Fruit fly (Drosophila melanogaster) whole organism, wandering third instar larva: ENCODE results near the gene CG1965.

ENCODE experiments used
- Abd-B ChIP-seq: fragments of >200 bp; optimal IDR thresholded peaks from 2 replicates; lab custom pipeline; 2017; ENCODE audit warnings: missing biosample characterization, missing genetic modification characterization
- CG32264 ChIP-seq: fragments of 200-800 bp; sonication (Bioruptor generic); optimal IDR thresholded peaks from 2 replicates; lab custom pipeline; 2016; ENCODE audit warnings: missing biosample characterization, missing genetic modification characterization
- CG9705 ChIP-seq: fragments of 200-800 bp; sonication (Bioruptor generic); optimal IDR thresholded peaks from 2 replicates; lab custom pipeline; 2018; ENCODE audit warnings: missing biosample characterization, mild to moderate bottlenecking, missing genetic modification characterization
- CrebA ChIP-seq: fragments of 200-800 bp; sonication (Bioruptor generic); optimal IDR thresholded peaks from 2 replicates; lab custom pipeline; 2016; ENCODE audit warnings: missing biosample characterization, mild to moderate bottlenecking, missing genetic modification characterization, borderline replicate concordance
- Dfd ChIP-seq: fragments of >200 bp; optimal IDR thresholded peaks from 2 replicates; lab custom pipeline; 2017; ENCODE audit warnings: missing biosample characterization, missing genetic modification characterization
- Dif ChIP-seq: fragments of 200-275, 200-300 bp; sonication (Bioruptor generic); optimal IDR thresholded peaks from 2 replicates; lab custom pipeline; 2018; ENCODE audit warnings: missing biosample characterization, missing genetic modification characterization; ENCODE audit not compliant: partially characterized antibody
- Hnf4 ChIP-seq: fragments of 200-800 bp; sonication (Bioruptor generic); optimal IDR thresholded peaks from 2 replicates; lab custom pipeline; 2016; ENCODE audit warnings: missing biosample characterization, mild to moderate bottlenecking, missing genetic modification characterization
- Hr78 ChIP-seq: fragments of >200 bp; optimal IDR thresholded peaks from 2 replicates; lab custom pipeline; 2017; ENCODE audit warnings: missing biosample characterization, missing genetic modification characterization
- Hr83 ChIP-seq: fragments of 200-300 bp; sonication (Bioruptor generic); optimal IDR thresholded peaks from 2 replicates; lab custom pipeline; 2016; ENCODE audit warnings: missing biosample characterization, mild to moderate bottlenecking, missing genetic modification characterization, moderate library complexity; ENCODE audit not compliant: poor library complexity, severe bottlenecking
- Jra ChIP-seq: sonication (Bioruptor generic); optimal IDR thresholded peaks from 2 replicates; lab custom pipeline; 2016; ENCODE audit warnings: missing biosample characterization, missing genetic modification characterization
- Mio ChIP-seq: sonication (Bioruptor generic); optimal IDR thresholded peaks from 2 replicates; lab custom pipeline; 2016; ENCODE audit warnings: missing biosample characterization, missing genetic modification characterization
- Myc ChIP-seq: fragments of >200 bp; optimal IDR thresholded peaks from 2 replicates; lab custom pipeline; 2017
- N ChIP-seq: fragments of >200 bp; optimal IDR thresholded peaks from 2 replicates; lab custom pipeline; 2018; ENCODE audit warnings: missing biosample characterization, missing external identifiers, missing genetic modification characterization
- OdsH ChIP-seq: fragments of 200-800 bp; sonication (Bioruptor generic); optimal IDR thresholded peaks from 2 replicates; lab custom pipeline; 2016; ENCODE audit warnings: missing biosample characterization, mild to moderate bottlenecking, missing genetic modification characterization
- Rel ChIP-seq, 2 experiments: fragments of 200-800 bp; sonication (Bioruptor generic) in 1 of 2; optimal IDR thresholded peaks; 2 replicates in 1 of 2; 3 replicates in 1 of 2; lab custom pipeline; 2016 to 2019; ENCODE audit warnings: mild to moderate bottlenecking in 2 of 2, missing biosample characterization in 2 of 2, missing genetic modification characterization in 2 of 2, moderate library complexity in 1 of 2
- Sp1 ChIP-seq: fragments of 200-800 bp; sonication (Bioruptor generic); optimal IDR thresholded peaks from 3 replicates; lab custom pipeline; 2019; ENCODE audit warnings: missing biosample characterization, mild to moderate bottlenecking, missing genetic modification characterization, moderate library complexity
- Vsx2 ChIP-seq: fragments of 200-300, 225-300 bp; sonication (Bioruptor generic); optimal IDR thresholded peaks from 2 replicates; lab custom pipeline; 2018; ENCODE audit warnings: missing biosample characterization, missing genetic modification characterization; ENCODE audit not compliant: partially characterized antibody
- br ChIP-seq: fragments of 200-800 bp; sonication (Bioruptor generic); optimal IDR thresholded peaks from 2 replicates; lab custom pipeline; 2016; ENCODE audit warnings: missing biosample characterization, missing genetic modification characterization
- brk ChIP-seq: fragments of 200-800 bp; sonication (Bioruptor generic); optimal IDR thresholded peaks from 2 replicates; lab custom pipeline; 2016; ENCODE audit warnings: missing biosample characterization, mild to moderate bottlenecking, missing genetic modification characterization
- dl ChIP-seq, 2 experiments: fragments of 175-275, 200-275 bp in 1 of 2; fragments of 200-275 bp in 1 of 2; sonication (Bioruptor generic); optimal IDR thresholded peaks; lab custom pipeline; 2018; ENCODE audit warnings: mild to moderate bottlenecking in 2 of 2, missing biosample characterization in 2 of 2, missing genetic modification characterization in 2 of 2, moderate library complexity in 2 of 2; ENCODE audit not compliant: partially characterized antibody in 2 of 2, insufficient read depth in 1 of 2
- dmrt93B ChIP-seq: fragments of 200-800 bp; sonication (Bioruptor generic); optimal IDR thresholded peaks from 2 replicates; lab custom pipeline; 2018; ENCODE audit warnings: missing biosample characterization, mild to moderate bottlenecking, missing genetic modification characterization
- dsf ChIP-seq: sonication (Bioruptor generic); optimal IDR thresholded peaks from 2 replicates; lab custom pipeline; 2016; ENCODE audit warnings: missing biosample characterization, missing genetic modification characterization, borderline replicate concordance
- ey ChIP-seq: fragments of 200-800 bp; sonication (Bioruptor generic); optimal IDR thresholded peaks from 2 replicates; lab custom pipeline; 2016; ENCODE audit warnings: missing biosample characterization, missing genetic modification characterization
- foxo ChIP-seq, 2 experiments: fragments of 200-800 bp; sonication (Bioruptor generic); optimal IDR thresholded peaks; 2 replicates in 1 of 2; 3 replicates in 1 of 2; lab custom pipeline; 2016 to 2017; ENCODE audit warnings: missing biosample characterization in 2 of 2, missing genetic modification characterization in 2 of 2
- fru ChIP-seq: fragments of 200-800 bp; sonication (Bioruptor generic); optimal IDR thresholded peaks from 3 replicates; lab custom pipeline; 2016; ENCODE audit warnings: missing biosample characterization, mild to moderate bottlenecking, missing genetic modification characterization
- h ChIP-seq: fragments of 200-800 bp; sonication (Bioruptor generic); optimal IDR thresholded peaks from 3 replicates; lab custom pipeline; 2016; ENCODE audit warnings: missing biosample characterization, mild to moderate bottlenecking, missing genetic modification characterization
- jim ChIP-seq: fragments of 175-275, 200-325 bp; sonication (Bioruptor generic); optimal IDR thresholded peaks from 2 replicates; lab custom pipeline; 2016; ENCODE audit warnings: missing biosample characterization, mild to moderate bottlenecking, missing genetic modification characterization
- pan ChIP-seq: fragments of >200 bp; optimal IDR thresholded peaks from 2 replicates; lab custom pipeline; 2017
- psq ChIP-seq: fragments of 200-800 bp; sonication (Bioruptor generic); optimal IDR thresholded peaks from 3 replicates; lab custom pipeline; 2017; ENCODE audit warnings: missing biosample characterization, mild to moderate bottlenecking, missing genetic modification characterization, moderate library complexity
- rgr ChIP-seq: fragments of 200-800 bp; sonication (Bioruptor generic); optimal IDR thresholded peaks from 3 replicates; lab custom pipeline; 2016; ENCODE audit warnings: missing biosample characterization, mild to moderate bottlenecking, missing genetic modification characterization
- sage ChIP-seq: fragments of 200-800 bp; sonication (Bioruptor generic); optimal IDR thresholded peaks from 2 replicates; lab custom pipeline; 2016; ENCODE audit warnings: missing biosample characterization, mild to moderate bottlenecking, missing genetic modification characterization
- sv ChIP-seq: fragments of 200-800 bp; sonication (Bioruptor generic); optimal IDR thresholded peaks from 3 replicates; lab custom pipeline; 2016; ENCODE audit warnings: missing biosample characterization, missing genetic modification characterization
- tai ChIP-seq: sonication (Bioruptor generic); optimal IDR thresholded peaks from 2 replicates; lab custom pipeline; 2016; ENCODE audit warnings: missing biosample characterization, missing genetic modification characterization
- usp ChIP-seq: fragments of >200 bp; optimal IDR thresholded peaks from 2 replicates; lab custom pipeline; 2017; ENCODE audit warnings: missing biosample characterization, missing genetic modification characterization
- woc ChIP-seq: sonication (Bioruptor generic); optimal IDR thresholded peaks from 2 replicates; lab custom pipeline; 2016; ENCODE audit warnings: missing biosample characterization, mild to moderate bottlenecking, missing genetic modification characterization

CG1965 gene

dm6 chr3R:7066267-7066666 is 934 bp upstream of the CG1965 start:
- TF ChIP-seq Dif (GFP tag; lab: Kevin White, UChicago), result no peak
- TF ChIP-seq Hr83 (GFP tag; lab: Kevin White, UChicago), result no peak
- TF ChIP-seq brk (GFP tag; lab: Kevin White, UChicago), result no peak
- no peak for TF ChIP-seq sv (GFP tag; lab: Kevin White, UChicago)
- no peak for TF ChIP-seq pan (lab: Kevin White, UChicago)
- no peak for TF ChIP-seq Vsx2 (GFP tag; lab: Kevin White, UChicago)
- no peak for TF ChIP-seq CG9705
- TF ChIP-seq br (GFP tag; lab: Kevin White, UChicago), result no peak
- no peak for TF ChIP-seq Abd-B (GFP tag; lab: Kevin White, UChicago)
- no peak for TF ChIP-seq foxo (GFP tag; optimal IDR thresholded peaks at IDR 0.05; lab: Kevin White, UChicago)

- TF ChIP-seq fru (GFP tag; lab: Kevin White, UChicago), result no peak
- peak; percentile 35 for TF ChIP-seq woc (GFP tag; lab: Kevin White, UChicago)
- peak; percentile 12 for TF ChIP-seq h (GFP tag; lab: Kevin White, UChicago)
- TF ChIP-seq rgr, result peak; percentile 20
- no peak for TF ChIP-seq Hr83 (GFP tag; lab: Kevin White, UChicago)
- TF ChIP-seq Rel (GFP tag; optimal IDR thresholded peaks at IDR 0.05; lab: Kevin White, UChicago), result no peak
- TF ChIP-seq Rel (tag; optimal IDR thresholded peaks at IDR 0.05; lab: Kevin White, UChicago), result peak; percentile 8
- peak; percentile 24 for TF ChIP-seq Hnf4
- no peak for TF ChIP-seq sv (GFP tag; lab: Kevin White, UChicago)
- TF ChIP-seq Dif (GFP tag; lab: Kevin White, UChicago), result peak; percentile 40
- TF ChIP-seq sage, result peak; percentile 14
- peak; percentile 38 for TF ChIP-seq Sp1 (GFP tag; lab: Kevin White, UChicago)
- TF ChIP-seq psq (GFP tag; lab: Kevin White, UChicago), result no peak
- TF ChIP-seq jim (GFP tag; lab: Kevin White, UChicago), result no peak
- peak in 1 of 2 experiments; percentile 13 for TF ChIP-seq foxo (GFP tag; optimal IDR thresholded peaks at IDR 0.05; lab: Kevin White, UChicago)
- TF ChIP-seq N, result no peak
- peak; percentile 77 for TF ChIP-seq tai (GFP tag; lab: Kevin White, UChicago)
- TF ChIP-seq Myc (lab: Kevin White, UChicago), result peak; percentile 49
- TF ChIP-seq Dfd (GFP tag; lab: Kevin White, UChicago), result no peak
- no peak for TF ChIP-seq Mio
- TF ChIP-seq brk (GFP tag; lab: Kevin White, UChicago), result peak; percentile 68
- TF ChIP-seq Abd-B (GFP tag; lab: Kevin White, UChicago), result no peak
- no peak for TF ChIP-seq CG9705
- TF ChIP-seq Jra (GFP tag; lab: Kevin White, UChicago), result peak; percentile 33
- TF ChIP-seq br (GFP tag; lab: Kevin White, UChicago), result peak; percentile 3
- no peak for TF ChIP-seq OdsH (GFP tag; lab: Kevin White, UChicago)
- no peak for TF ChIP-seq dsf (GFP tag; lab: Kevin White, UChicago)
- no peak for TF ChIP-seq CG32264 (GFP tag; lab: Kevin White, UChicago)
- no peak for TF ChIP-seq Hr78
Observed at dm6 chr3R:7074297-7075114, 7.3 kb downstream of the CG1965 start, which contains the start of the genes Ufl1 and CG1943. Ufl1 (minus strand) TSS chr3R:7074452. CG1943 (plus strand) TSS chr3R:7074859.

- TF ChIP-seq dmrt93B (GFP tag; lab: Kevin White, UChicago) (no peak), rgr (no peak), CG32264 (GFP tag; lab: Kevin White, UChicago) (no peak)
Observed at dm6 chr3R:7075115-7075425, 7.9 kb downstream of the CG1965 start.

- TF ChIP-seq Sp1 (GFP tag; lab: Kevin White, UChicago) (peak; percentile 94), jim (GFP tag; lab: Kevin White, UChicago) (peak; percentile 19), CG32264 (GFP tag; lab: Kevin White, UChicago) (peak; percentile 89), Jra (GFP tag; lab: Kevin White, UChicago) (peak; percentile 91), pan (lab: Kevin White, UChicago) (no peak), Hnf4 (peak; percentile 96), N (no peak), foxo (GFP tag; optimal IDR thresholded peaks at IDR 0.05; lab: Kevin White, UChicago) (peak; percentile 86 to 97), ey (GFP tag; lab: Kevin White, UChicago) (peak; percentile 97), Dfd (GFP tag; lab: Kevin White, UChicago) (no peak), dmrt93B (GFP tag; lab: Kevin White, UChicago) (peak; percentile 86), Mio (peak; percentile 78), woc (GFP tag; lab: Kevin White, UChicago) (peak; percentile 88), OdsH (GFP tag; lab: Kevin White, UChicago) (peak; percentile 96), Rel (GFP tag; optimal IDR thresholded peaks at IDR 0.05; lab: Kevin White, UChicago) (peak; percentile 68), Rel (tag; optimal IDR thresholded peaks at IDR 0.05; lab: Kevin White, UChicago) (peak; percentile 84), h (GFP tag; lab: Kevin White, UChicago) (peak; percentile 98), psq (GFP tag; lab: Kevin White, UChicago) (peak; percentile 93), br (GFP tag; lab: Kevin White, UChicago) (peak; percentile 97), CG9705 (peak; percentile 83), CrebA (no peak), usp (GFP tag; lab: Kevin White, UChicago) (no peak), Abd-B (GFP tag; lab: Kevin White, UChicago) (no peak), sv (GFP tag; lab: Kevin White, UChicago) (peak; percentile 90), dsf (GFP tag; lab: Kevin White, UChicago) (peak; percentile 75), rgr (peak; percentile 97), Dif (GFP tag; lab: Kevin White, UChicago) (no peak), Vsx2 (GFP tag; lab: Kevin White, UChicago) (no peak), dl (GFP tag; optimal IDR thresholded peaks at IDR 0.05; lab: Kevin White, UChicago; ENCODE audit: insufficient read depth in 1 of 2, partially characterized antibody in 2 of 2) (no peak)
Observed at dm6 chr3R:7075712-7076183, 8.5 kb downstream of the CG1965 start.
